Worm (Caenorhabditis elegans) whole organism, midembryonic: ENCODE measurements around the gene C40C9.3.

Experiments used
- flt-1 ChIP-seq: fragments of 200-800 bp; sonication (Bioruptor generic); IDR thresholded peaks from 2 replicates; pipeline ENCODE4 v1.3.6; 2022; ENCODE audit warnings: missing genetic modification characterization, missing compliant biosample characterization
- klf-2 ChIP-seq: fragments of 200-800 bp; sonication (Bioruptor generic); conservative IDR thresholded peaks from 2 replicates; pipeline ENCODE4 v1.3.6; 2022; ENCODE audit warnings: missing genetic modification reagents, missing genetic modification characterization, missing compliant biosample characterization
- med-1 ChIP-seq: sonication (generic microtip); optimal IDR thresholded peaks from 2 replicates; lab custom pipeline; 2017; ENCODE audit warnings: missing genetic modification characterization, mild to moderate bottlenecking, missing compliant biosample characterization, antibody characterized with exemption, missing genetic modification reagents; ENCODE audit not compliant: insufficient read depth
- tab-1 ChIP-seq: fragments of 200-800 bp; sonication (Bioruptor generic); IDR thresholded peaks from 2 replicates; pipeline ENCODE4 v1.3.6; 2022; ENCODE audit warnings: missing genetic modification characterization, missing compliant biosample characterization
- ztf-29 ChIP-seq: fragments of 200-800 bp; sonication (Bioruptor generic); IDR thresholded peaks from 2 replicates; pipeline ENCODE4 v1.3.6; 2022; ENCODE audit warnings: missing genetic modification reagents, missing genetic modification characterization, missing compliant biosample characterization

- TF ChIP-seq flt-1 (GFP tag; lab: Robert Waterston, UW) (0 out of 2 replicates have a peak, but pooled peaks have one; percentile 7), med-1 (GFP tag; lab: Kevin White, UChicago) (no peak), tab-1 (GFP tag; lab: Robert Waterston, UW) (no peak), klf-2 (no peak), ztf-29 (GFP tag; lab: Robert Waterston, UW) (no peak)
Measured at ce11 chrX:13675444-13675843, 28.0 kb downstream of the C40C9.3 start.
